Worm (Caenorhabditis elegans) whole organism, young adult: ENCODE measurements around the gene mtre-1.

Source experiments
- B0261.1 ChIP-seq: sonication (generic microtip); optimal IDR thresholded peaks from 2 replicates; lab custom pipeline; 2016; ENCODE audit warnings: mild to moderate bottlenecking, missing genetic modification characterization, moderate library complexity, missing compliant biosample characterization
- C17E4.6 ChIP-seq: fragments of 200-800 bp; sonication (Bioruptor generic); IDR thresholded peaks from 2 replicates; pipeline ENCODE4 v1.3.6; 2022; ENCODE audit warnings: missing genetic modification reagents, missing genetic modification characterization, missing compliant biosample characterization
- D2030.7 ChIP-seq: fragments of 200-800 bp; sonication (Bioruptor generic); IDR thresholded peaks from 2 replicates; pipeline ENCODE4 v1.3.6; 2022; ENCODE audit warnings: missing genetic modification reagents, missing genetic modification characterization, missing compliant biosample characterization
- F10E7.11 ChIP-seq: sonication (generic microtip); optimal IDR thresholded peaks from 2 replicates; lab custom pipeline; 2017; ENCODE audit warnings: mild to moderate bottlenecking, missing genetic modification characterization, moderate library complexity, missing compliant biosample characterization
- F22D6.2 ChIP-seq: sonication (generic microtip); optimal IDR thresholded peaks from 2 replicates; lab custom pipeline; 2016; ENCODE audit warnings: mild to moderate bottlenecking, missing genetic modification characterization, missing compliant biosample characterization
- F23B12.7 ChIP-seq: sonication (generic microtip); optimal IDR thresholded peaks from 2 replicates; lab custom pipeline; 2017; ENCODE audit warnings: missing genetic modification characterization, mild to moderate bottlenecking, missing compliant biosample characterization, antibody characterized with exemption, moderate library complexity; ENCODE audit not compliant: insufficient read depth
- F37B4.10 ChIP-seq: fragments of 200-800 bp; sonication (Bioruptor generic); IDR thresholded peaks from 2 replicates; pipeline ENCODE4 v1.3.6; 2022; ENCODE audit warnings: missing genetic modification characterization, missing compliant biosample characterization
- F39B2.1 ChIP-seq: fragments of 200-800 bp; sonication (Bioruptor generic); IDR thresholded peaks from 2 replicates; pipeline ENCODE4 v1.3.6; 2022; ENCODE audit warnings: missing genetic modification reagents, missing genetic modification characterization, missing compliant biosample characterization
- F55B11.4 ChIP-seq: sonication (generic microtip); optimal IDR thresholded peaks from 2 replicates; lab custom pipeline; 2016; ENCODE audit warnings: missing compliant biosample characterization, missing genetic modification characterization, borderline replicate concordance; ENCODE audit not compliant: insufficient read depth
- F57C9.4 ChIP-seq: sonication (generic microtip); optimal IDR thresholded peaks from 2 replicates; lab custom pipeline; 2017; ENCODE audit warnings: mild to moderate bottlenecking, missing genetic modification characterization, missing compliant biosample characterization
- T26A5.8 ChIP-seq: sonication (generic microtip); optimal IDR thresholded peaks from 2 replicates; lab custom pipeline; 2016; ENCODE audit warnings: missing genetic modification characterization, missing compliant biosample characterization
- Y56A3A.18 ChIP-seq: fragments of 200-800 bp; sonication (Bioruptor generic); IDR thresholded peaks from 2 replicates; pipeline ENCODE4 v1.3.6; 2022; ENCODE audit warnings: missing genetic modification reagents, missing genetic modification characterization, missing compliant biosample characterization
- Y79H2A.3 ChIP-seq: fragments of 200-800 bp; sonication (Bioruptor generic); conservative IDR thresholded peaks from 2 replicates; pipeline ENCODE4 v1.3.6; 2022; ENCODE audit warnings: missing genetic modification reagents, missing genetic modification characterization, missing compliant biosample characterization
- Y95B8A.8 ChIP-seq: fragments of 200-800 bp; sonication (Bioruptor generic); IDR thresholded peaks from 2 replicates; pipeline ENCODE4 v1.3.6; 2022; ENCODE audit warnings: missing genetic modification reagents, missing genetic modification characterization, missing compliant biosample characterization
- ZK185.1 ChIP-seq: sonication (generic microtip); optimal IDR thresholded peaks from 2 replicates; lab custom pipeline; 2016; ENCODE audit warnings: mild to moderate bottlenecking, missing genetic modification characterization, missing compliant biosample characterization; ENCODE audit not compliant: poor library complexity, severe bottlenecking
- aptf-3 ChIP-seq: fragments of 200-800 bp; sonication (Bioruptor generic); IDR thresholded peaks from 2 replicates; pipeline ENCODE4 v1.3.6; 2022; ENCODE audit warnings: missing genetic modification characterization, missing compliant biosample characterization
- bed-1 ChIP-seq: fragments of 200-800 bp; sonication (Bioruptor generic); IDR thresholded peaks from 2 replicates; pipeline ENCODE4 v1.3.6; 2022; ENCODE audit warnings: missing genetic modification reagents, missing genetic modification characterization, missing compliant biosample characterization
- cebp-1 ChIP-seq, 2 experiments: fragments of 200-800 bp in 1 of 2; sonication (Bioruptor generic) in 1 of 2; sonication (generic microtip) in 1 of 2; IDR thresholded peaks in 1 of 2; optimal IDR thresholded peaks in 1 of 2; 2 replicates each; pipeline versions ENCODE4 v1.3.6 to Lab custom; 2017 to 2022; ENCODE audit warnings: missing compliant biosample characterization in 2 of 2, missing genetic modification characterization in 2 of 2, mild to moderate bottlenecking in 1 of 2, missing genetic modification reagents in 1 of 2, moderate library complexity in 1 of 2
- ceh-58 ChIP-seq: fragments of 200-800 bp; sonication (Bioruptor generic); IDR thresholded peaks from 2 replicates; pipeline ENCODE4 v1.3.6; 2022; ENCODE audit warnings: missing genetic modification characterization, missing compliant biosample characterization
- ceh-91 ChIP-seq: fragments of 200-800 bp; sonication (Bioruptor generic); IDR thresholded peaks from 2 replicates; pipeline ENCODE4 v1.3.6; 2022; ENCODE audit warnings: missing genetic modification reagents, missing genetic modification characterization, missing compliant biosample characterization
- chd-7 ChIP-seq: sonication (generic microtip); optimal IDR thresholded peaks from 2 replicates; lab custom pipeline; 2016; ENCODE audit warnings: mild to moderate bottlenecking, missing genetic modification characterization, moderate library complexity, missing compliant biosample characterization
- die-1 ChIP-seq: sonication (generic microtip); optimal IDR thresholded peaks from 2 replicates; lab custom pipeline; 2016; ENCODE audit warnings: missing genotype, mild to moderate bottlenecking, missing genetic modification characterization, missing compliant biosample characterization
- efl-1 ChIP-seq: fragments of 150-350 bp; optimal IDR thresholded peaks from 2 replicates; lab custom pipeline; 2014; ENCODE audit warnings: missing biosample characterization, missing genetic modification reagents, missing genetic modification characterization
- ekl-4 ChIP-seq: fragments of 200-800 bp; sonication (Bioruptor generic); IDR thresholded peaks from 2 replicates; pipeline ENCODE4 v1.3.6; 2022; ENCODE audit warnings: missing genetic modification reagents, missing genetic modification characterization, missing compliant biosample characterization
- fkh-3 ChIP-seq: sonication (generic microtip); optimal IDR thresholded peaks from 2 replicates; lab custom pipeline; 2016; ENCODE audit warnings: mild to moderate bottlenecking, missing genetic modification characterization, missing compliant biosample characterization
- gei-17 ChIP-seq: fragments of 200-800 bp; sonication (Bioruptor generic); optimal IDR thresholded peaks from 2 replicates; lab custom pipeline; 2018; ENCODE audit warnings: mild to moderate bottlenecking, missing genetic modification characterization, missing compliant biosample characterization
- him-1 ChIP-seq: sonication (generic microtip); optimal IDR thresholded peaks from 2 replicates; lab custom pipeline; 2016; ENCODE audit warnings: missing genotype, missing genetic modification reagents, missing genetic modification characterization, missing compliant biosample characterization
- hlh-12 ChIP-seq: sonication (generic microtip); optimal IDR thresholded peaks from 2 replicates; lab custom pipeline; 2016; ENCODE audit warnings: missing genetic modification characterization, missing compliant biosample characterization
- hlh-26 ChIP-seq: fragments of 200-800 bp; sonication (Bioruptor generic); conservative IDR thresholded peaks from 2 replicates; pipeline ENCODE4 v1.3.6; 2022; ENCODE audit warnings: missing genetic modification reagents, missing genetic modification characterization, missing compliant biosample characterization
- hsf-1 ChIP-seq: fragments of 200-800 bp; sonication (Bioruptor generic); IDR thresholded peaks from 2 replicates; pipeline ENCODE4 v1.3.6; 2022; ENCODE audit warnings: missing genetic modification reagents, missing genetic modification characterization, missing compliant biosample characterization
- lag-1 ChIP-seq: fragments of 200-800 bp; sonication (Bioruptor generic); IDR thresholded peaks from 2 replicates; pipeline ENCODE4 v1.3.6; 2022; ENCODE audit warnings: missing genetic modification reagents, missing genetic modification characterization, missing compliant biosample characterization
- let-526 ChIP-seq: fragments of 200-800 bp; sonication (Bioruptor generic); IDR thresholded peaks from 2 replicates; pipeline ENCODE4 v1.3.6; 2022; ENCODE audit warnings: missing genetic modification reagents, missing genetic modification characterization, missing compliant biosample characterization
- lin-26 ChIP-seq: fragments of 200-800 bp; sonication (Bioruptor generic); IDR thresholded peaks from 2 replicates; pipeline ENCODE4 v1.3.6; 2022; ENCODE audit warnings: missing genetic modification reagents, missing genetic modification characterization, missing compliant biosample characterization
- lin-40 ChIP-seq: sonication (generic microtip); optimal IDR thresholded peaks from 2 replicates; lab custom pipeline; 2016; ENCODE audit warnings: missing genetic modification characterization, mild to moderate bottlenecking, missing compliant biosample characterization, missing genotype, missing genetic modification reagents
- lin-54 ChIP-seq: fragments of 200-800 bp; sonication (Bioruptor generic); optimal IDR thresholded peaks from 2 replicates; lab custom pipeline; 2018; ENCODE audit warnings: mild to moderate bottlenecking, missing genetic modification characterization, missing compliant biosample characterization
- lsy-27 ChIP-seq: sonication (generic microtip); optimal IDR thresholded peaks from 2 replicates; lab custom pipeline; 2017; ENCODE audit warnings: missing genetic modification characterization, mild to moderate bottlenecking, missing compliant biosample characterization, antibody characterized with exemption, missing genotype, borderline replicate concordance; ENCODE audit not compliant: insufficient read depth
- madf-6 ChIP-seq: fragments of 200-800 bp; sonication (Bioruptor generic); IDR thresholded peaks from 2 replicates; pipeline ENCODE4 v1.3.6; 2022; ENCODE audit warnings: missing genetic modification reagents, missing genetic modification characterization, missing compliant biosample characterization
- mel-28 ChIP-seq: sonication (generic microtip); optimal IDR thresholded peaks from 2 replicates; lab custom pipeline; 2016; ENCODE audit warnings: borderline replicate concordance, mild to moderate bottlenecking, missing genetic modification characterization, missing compliant biosample characterization
- nfya-1 ChIP-seq: sonication (generic microtip); optimal IDR thresholded peaks from 2 replicates; lab custom pipeline; 2017; ENCODE audit warnings: antibody characterized with exemption, missing compliant biosample characterization, missing genetic modification characterization, borderline replicate concordance; ENCODE audit not compliant: insufficient read depth
- nhr-179 ChIP-seq: sonication (generic microtip); optimal IDR thresholded peaks from 2 replicates; lab custom pipeline; 2016; ENCODE audit warnings: mild to moderate bottlenecking, missing genetic modification characterization, missing compliant biosample characterization
- pha-4 ChIP-seq: fragments of 150-350 bp; sonication (generic microtip); optimal IDR thresholded peaks from 2 replicates; lab custom pipeline; 2014; ENCODE audit warnings: missing biosample characterization, missing genetic modification reagents, missing genetic modification characterization
- repo-1 ChIP-seq: sonication (generic microtip); optimal IDR thresholded peaks from 2 replicates; lab custom pipeline; 2017; ENCODE audit warnings: mild to moderate bottlenecking, missing genetic modification characterization, missing compliant biosample characterization
- sdz-38 ChIP-seq: sonication (generic microtip); optimal IDR thresholded peaks from 2 replicates; lab custom pipeline; 2016; ENCODE audit warnings: missing genotype, missing genetic modification characterization, missing compliant biosample characterization
- snpc-3.4 ChIP-seq: sonication (generic microtip); optimal IDR thresholded peaks from 2 replicates; lab custom pipeline; 2017; ENCODE audit warnings: missing genetic modification characterization, mild to moderate bottlenecking, missing compliant biosample characterization, antibody characterized with exemption, moderate library complexity, missing genotype, missing genetic modification reagents
- tlf-1 ChIP-seq: fragments of 200-800 bp; sonication (Bioruptor generic); optimal IDR thresholded peaks from 2 replicates; lab custom pipeline; 2018; ENCODE audit warnings: mild to moderate bottlenecking, missing genetic modification characterization, missing compliant biosample characterization
- zim-3 ChIP-seq: sonication (generic microtip); optimal IDR thresholded peaks from 2 replicates; lab custom pipeline; 2017; ENCODE audit warnings: mild to moderate bottlenecking, missing genetic modification characterization, moderate library complexity, missing compliant biosample characterization
- ztf-26 ChIP-seq: sonication (generic microtip); optimal IDR thresholded peaks from 2 replicates; lab custom pipeline; 2017; ENCODE audit warnings: missing genetic modification characterization, missing compliant biosample characterization

Gene mtre-1

ce11 chrII:8075324-8075810 is 25.0 kb upstream of the mtre-1 start, which contains the start of gene K02C4.2 (continued):
- TF ChIP-seq cebp-1 (GFP tag; IDR thresholded peaks at IDR 0.05; lab: Robert Waterston, UW) (0 out of 2 replicates have a peak, but pooled peaks have one; percentile 27), cebp-1 (tag; optimal IDR thresholded peaks at IDR 0.05; lab: Kevin White, UChicago) (peak; percentile 71), ZK185.1 (tag; lab: Kevin White, UChicago) (peak; percentile 86), F10E7.11 (no peak), Y95B8A.8 (GFP tag; lab: Robert Waterston, UW) (no peak), aptf-3 (GFP tag; lab: Robert Waterston, UW) (peak; percentile 84; the same call in 1 of the 2 replicates), pha-4 (tag; lab: Kevin White, UChicago) (no peak), snpc-3.4 (tag; lab: Kevin White, UChicago) (peak; percentile 82), F39B2.1 (GFP tag; lab: Robert Waterston, UW) (no peak), fkh-3 (tag; lab: Kevin White, UChicago) (peak; percentile 85), madf-6 (peak; percentile 72), let-526 (GFP tag; lab: Robert Waterston, UW) (peak; percentile 58; the same call in 1 of the 2 replicates), F55B11.4 (tag; lab: Kevin White, UChicago) (no peak), Y79H2A.3 (no peak; the same call in 1 of the 2 replicates), lin-54 (peak; percentile 76), C17E4.6 (no peak), F23B12.7 (peak; percentile 76), hlh-12 (tag; lab: Kevin White, UChicago) (peak; percentile 34), ztf-26 (tag; lab: Kevin White, UChicago) (peak; percentile 79), ceh-58 (no peak), nhr-179 (tag; lab: Kevin White, UChicago) (no peak), ceh-91 (GFP tag; lab: Robert Waterston, UW) (0 out of 2 replicates have a peak, but pooled peaks have one; percentile 8), lin-26 (GFP tag; lab: Robert Waterston, UW) (peak; percentile 95), mel-28 (tag; lab: Kevin White, UChicago) (no peak), die-1 (tag; lab: Kevin White, UChicago) (peak; percentile 93), him-1 (tag; lab: Kevin White, UChicago) (peak; percentile 99), B0261.1 (tag; lab: Kevin White, UChicago) (peak; percentile 84), ekl-4 (GFP tag; lab: Robert Waterston, UW) (peak; percentile 74), chd-7 (peak; percentile 90), F37B4.10 (0 out of 2 replicates have a peak, but pooled peaks have one; percentile 35), bed-1 (GFP tag; lab: Robert Waterston, UW) (no peak), lin-40 (peak; percentile 69), repo-1 (tag; lab: Kevin White, UChicago) (peak; percentile 87), hlh-26 (no peak), F57C9.4 (tag; lab: Kevin White, UChicago) (peak; percentile 1), hsf-1 (0 out of 2 replicates have a peak, but pooled peaks have one; percentile 50), D2030.7 (GFP tag; lab: Robert Waterston, UW) (peak; percentile 55), lsy-27 (tag; lab: Kevin White, UChicago) (no peak), sdz-38 (tag; lab: Kevin White, UChicago) (no peak), Y56A3A.18 (GFP tag; lab: Robert Waterston, UW) (peak; percentile 58; the same call in 1 of the 2 replicates), gei-17 (GFP tag; lab: Kevin White, UChicago) (no peak), nfya-1 (tag; lab: Kevin White, UChicago) (no peak), tlf-1 (GFP tag; lab: Kevin White, UChicago) (peak; percentile 75), T26A5.8 (no peak), zim-3 (tag; lab: Kevin White, UChicago) (peak; percentile 89), F22D6.2 (tag; lab: Kevin White, UChicago) (no peak), efl-1 (no peak), lag-1 (0 out of 2 replicates have a peak, but pooled peaks have one; percentile 55)
